Worm (Caenorhabditis elegans) whole organism, L2 larva: ENCODE results near the gene srlf-2.

Source experiments
- nhr-12 ChIP-seq: fragments of 150-350 bp; optimal IDR thresholded peaks from 2 replicates; lab custom pipeline; 2014; ENCODE audit warnings: missing biosample characterization, missing genetic modification characterization
- nhr-237 ChIP-seq: fragments of 150-350 bp; optimal IDR thresholded peaks from 2 replicates; lab custom pipeline; 2014; ENCODE audit warnings: missing biosample characterization, missing genetic modification characterization

ce11 chrIV:8450534-8450933 lies 39.5 kb upstream of the srlf-2 start:
- TF ChIP-seq nhr-12 (no peak), nhr-237 (tag; lab: Kevin White, UChicago) (no peak)
